Fruit fly (Drosophila melanogaster) whole organism, embryonic: ENCODE results near the gene GABA-B-R2.

Experiments used
- Adf1 ChIP-seq: fragments of 200-800 bp; sonication (Bioruptor generic); IDR thresholded peaks from 2 replicates; pipeline ENCODE4 v1.3.6; 2022; ENCODE audit warnings: missing biosample characterization, missing genetic modification characterization
- Blimp-1 ChIP-seq: fragments of 200-800 bp; sonication (Bioruptor generic); optimal IDR thresholded peaks from 3 replicates; lab custom pipeline; 2018; ENCODE audit warnings: missing biosample characterization, missing genetic modification characterization, mild to moderate bottlenecking, moderate library complexity, missing genetic modification reagents
- CG10979 ChIP-seq: fragments of 200-800 bp; sonication (Bioruptor generic); optimal IDR thresholded peaks from 2 replicates; lab custom pipeline; 2018; ENCODE audit warnings: missing biosample characterization, mild to moderate bottlenecking, missing genetic modification characterization, moderate library complexity
- CG12299 ChIP-seq: fragments of 200-800 bp; sonication (Bioruptor generic); optimal IDR thresholded peaks from 2 replicates; lab custom pipeline; 2018; ENCODE audit warnings: missing biosample characterization, mild to moderate bottlenecking, missing genetic modification characterization
- CG12659 ChIP-seq: fragments of 200-800 bp; sonication (Bioruptor generic); optimal IDR thresholded peaks from 3 replicates; lab custom pipeline; 2017; ENCODE audit warnings: mild to moderate bottlenecking, missing biosample characterization, missing genetic modification reagents, missing genetic modification characterization
- CG13287 ChIP-seq: fragments of 200-800 bp; sonication (Bioruptor generic); IDR thresholded peaks from 2 replicates; pipeline ENCODE4 v1.3.6; 2022; ENCODE audit warnings: missing biosample characterization, missing genetic modification characterization; ENCODE audit not compliant: partially characterized antibody
- CG14860 ChIP-seq: fragments of 200-800 bp; sonication (Bioruptor generic); IDR thresholded peaks from 3 replicates; pipeline ENCODE4 v1.3.6; 2022; ENCODE audit warnings: missing biosample characterization, missing genetic modification characterization; ENCODE audit not compliant: partially characterized antibody
- CG2889 ChIP-seq: fragments of 200-800 bp; sonication (Bioruptor generic); IDR thresholded peaks from 3 replicates; pipeline ENCODE4 v1.3.6; 2022; ENCODE audit warnings: missing biosample characterization, missing genetic modification characterization
- CG3065 ChIP-seq: fragments of 200-800 bp; sonication (Bioruptor generic); optimal IDR thresholded peaks from 2 replicates; lab custom pipeline; 2016; ENCODE audit warnings: missing biosample characterization, missing genetic modification characterization
- CG33557 ChIP-seq: fragments of 200-800 bp; sonication (Bioruptor generic); optimal IDR thresholded peaks from 2 replicates; lab custom pipeline; 2019; ENCODE audit warnings: missing biosample characterization, mild to moderate bottlenecking, missing genetic modification characterization, moderate library complexity
- CG7987 ChIP-seq: fragments of 200-800 bp; sonication (Bioruptor generic); optimal IDR thresholded peaks from 2 replicates; lab custom pipeline; 2018; ENCODE audit warnings: missing biosample characterization, mild to moderate bottlenecking, missing genetic modification characterization, moderate library complexity
- CG8478 ChIP-seq: fragments of >200 bp; optimal IDR thresholded peaks from 2 replicates; lab custom pipeline; 2018
- CHES-1-like ChIP-seq: fragments of 200-800 bp; sonication (Bioruptor generic); optimal IDR thresholded peaks from 2 replicates; lab custom pipeline; 2016; ENCODE audit warnings: missing biosample characterization, missing genetic modification characterization
- D19A ChIP-seq: fragments of 200-800 bp; optimal IDR thresholded peaks from 3 replicates; lab custom pipeline; 2019; ENCODE audit warnings: missing biosample characterization, mild to moderate bottlenecking, missing genetic modification characterization, moderate library complexity
- Deaf1 ChIP-seq: fragments of 200-800 bp; optimal IDR thresholded peaks from 3 replicates; lab custom pipeline; 2019; ENCODE audit warnings: missing biosample characterization, mild to moderate bottlenecking, missing genetic modification characterization, moderate library complexity
- E2f2 ChIP-seq: fragments of 200-800 bp; sonication (Bioruptor generic); IDR thresholded peaks from 2 replicates; pipeline ENCODE4 v1.3.6; 2022; ENCODE audit warnings: missing biosample characterization, missing genetic modification characterization
- Gug ChIP-seq: fragments of 200-800 bp; sonication (Bioruptor generic); IDR thresholded peaks from 4 replicates; pipeline ENCODE4 v1.3.6; 2022; ENCODE audit warnings: missing biosample characterization, missing genetic modification characterization
- Hr39 ChIP-seq: fragments of >200 bp; optimal IDR thresholded peaks from 2 replicates; lab custom pipeline; 2017
- Hr78 ChIP-seq, 2 experiments: fragments of 200-800 bp in 1 of 2; fragments of >200 bp in 1 of 2; sonication (Bioruptor generic) in 1 of 2; optimal IDR thresholded peaks; 2 replicates each; lab custom pipeline; 2017 to 2019; ENCODE audit warnings: missing biosample characterization in 2 of 2, missing genetic modification characterization in 2 of 2, mild to moderate bottlenecking in 1 of 2, moderate library complexity in 1 of 2
- Jarid2 ChIP-seq: fragments of 200-800 bp; sonication (Bioruptor generic); optimal IDR thresholded peaks from 3 replicates; lab custom pipeline; 2017; ENCODE audit warnings: mild to moderate bottlenecking, missing biosample characterization, missing genetic modification reagents, missing genetic modification characterization
- Max ChIP-seq: fragments of 200-800 bp; sonication (Bioruptor generic); optimal IDR thresholded peaks from 2 replicates; lab custom pipeline; 2016; ENCODE audit warnings: missing biosample characterization, mild to moderate bottlenecking, missing genetic modification characterization
- Med ChIP-seq: fragments of 200-800 bp; sonication (Bioruptor generic); peaks from one replicate; lab custom pipeline; 2016; ENCODE audit warnings: missing biosample characterization, missing genetic modification characterization, mild to moderate bottlenecking, inconsistent platforms, moderate library complexity
- Nf-YC ChIP-seq: fragments of 200-800 bp; optimal IDR thresholded peaks from 3 replicates; lab custom pipeline; 2019; ENCODE audit warnings: missing biosample characterization, mild to moderate bottlenecking, missing genetic modification characterization, moderate library complexity
- abd-A ChIP-seq: fragments of 200-800 bp; sonication (Bioruptor generic); optimal IDR thresholded peaks from 3 replicates; lab custom pipeline; 2019; ENCODE audit warnings: missing biosample characterization, mild to moderate bottlenecking, missing genetic modification characterization, moderate library complexity
- cg ChIP-seq: fragments of 200-800 bp; sonication (Bioruptor generic); optimal IDR thresholded peaks from 3 replicates; lab custom pipeline; 2019; ENCODE audit warnings: missing biosample characterization, mild to moderate bottlenecking, missing genetic modification characterization, moderate library complexity
- chinmo ChIP-seq: fragments of 200-800 bp; sonication (Bioruptor generic); IDR thresholded peaks from 4 replicates; pipeline ENCODE4 v1.3.6; 2022; ENCODE audit warnings: missing biosample characterization, missing genetic modification characterization; ENCODE audit not compliant: partially characterized antibody
- chm ChIP-seq: fragments of 200-800 bp; sonication (Bioruptor generic); IDR thresholded peaks from 2 replicates; pipeline ENCODE4 v1.3.6; 2022; ENCODE audit warnings: missing biosample characterization, missing genetic modification characterization
- crol ChIP-seq: fragments of 200-800 bp; sonication (Bioruptor generic); IDR thresholded peaks from 2 replicates; pipeline ENCODE4 v1.3.6; 2022; ENCODE audit warnings: missing biosample characterization, missing genetic modification characterization
- cwo ChIP-seq: fragments of 200-800 bp; sonication (Bioruptor generic); optimal IDR thresholded peaks from 3 replicates; lab custom pipeline; 2017; ENCODE audit warnings: missing biosample characterization, missing genetic modification characterization, mild to moderate bottlenecking, moderate library complexity, missing genetic modification reagents
- gsb-n ChIP-seq: fragments of 200-800 bp; sonication (Bioruptor generic); optimal IDR thresholded peaks from 3 replicates; lab custom pipeline; 2018; ENCODE audit warnings: missing biosample characterization, mild to moderate bottlenecking, missing genetic modification characterization
- hkb ChIP-seq, 2 experiments: fragments of 200-800 bp in 1 of 2; fragments of >200 bp in 1 of 2; sonication (Bioruptor generic) in 1 of 2; IDR thresholded peaks in 1 of 2; optimal IDR thresholded peaks in 1 of 2; 2 replicates each; pipeline versions ENCODE4 v1.3.6 to Lab custom; 2017 to 2022; ENCODE audit warnings: missing biosample characterization in 1 of 2, missing genetic modification characterization in 1 of 2
- hth ChIP-seq: fragments of >200 bp; optimal IDR thresholded peaks from 2 replicates; lab custom pipeline; 2017; ENCODE audit warnings: inconsistent platforms
- lmd ChIP-seq: fragments of 200-800 bp; sonication (Bioruptor generic); IDR thresholded peaks from 2 replicates; pipeline ENCODE4 v1.3.6; 2022; ENCODE audit warnings: missing biosample characterization, missing genetic modification characterization
- lov ChIP-seq, 2 experiments: fragments of 200-800 bp in 1 of 2; fragments of >200 bp in 1 of 2; sonication (Bioruptor generic) in 1 of 2; IDR thresholded peaks in 1 of 2; optimal IDR thresholded peaks in 1 of 2; 2 replicates in 1 of 2; 3 replicates in 1 of 2; pipeline versions ENCODE4 v1.3.6 to Lab custom; 2017 to 2022; ENCODE audit warnings: missing biosample characterization in 1 of 2, missing genetic modification characterization in 1 of 2
- nerfin-2 ChIP-seq: fragments of 200-800 bp; sonication (Bioruptor generic); IDR thresholded peaks from 2 replicates; pipeline ENCODE4 v1.3.6; 2022; ENCODE audit warnings: missing biosample characterization, missing genetic modification characterization; ENCODE audit not compliant: partially characterized antibody
- nom ChIP-seq: fragments of 200-800 bp; sonication (Bioruptor generic); optimal IDR thresholded peaks from 2 replicates; lab custom pipeline; 2017; ENCODE audit warnings: missing biosample characterization, missing genetic modification characterization, mild to moderate bottlenecking, moderate library complexity, missing genetic modification reagents
- pan ChIP-seq, 4 experiments: fragments of >200 bp in 3 of 4; fragments of 200-800 bp in 1 of 4; sonication (Bioruptor generic) in 1 of 4; optimal IDR thresholded peaks in 3 of 4; IDR thresholded peaks in 1 of 4; 2 replicates each; pipeline versions ENCODE4 v1.3.6 to Lab custom; 2017 to 2022; ENCODE audit warnings: missing biosample characterization in 2 of 4, missing genetic modification characterization in 2 of 4, mixed read lengths in 1 of 4
- pho ChIP-seq: fragments of 200-800 bp; sonication (Bioruptor generic); optimal IDR thresholded peaks from 2 replicates; lab custom pipeline; 2016; ENCODE audit warnings: missing biosample characterization, missing genetic modification characterization
- repo ChIP-seq: fragments of 200-800 bp; sonication (Bioruptor generic); optimal IDR thresholded peaks from 2 replicates; lab custom pipeline; 2016; ENCODE audit warnings: missing biosample characterization, missing genetic modification characterization
- sens ChIP-seq: fragments of 200-800 bp; sonication (Bioruptor generic); peaks from one replicate; lab custom pipeline; 2016; ENCODE audit warnings: missing biosample characterization, missing genetic modification characterization
- slp2 ChIP-seq: fragments of 200-800 bp; sonication (Bioruptor generic); optimal IDR thresholded peaks from 2 replicates; lab custom pipeline; 2016; ENCODE audit warnings: missing biosample characterization, missing genetic modification characterization
- sr ChIP-seq: fragments of 200-800 bp; sonication (Bioruptor generic); IDR thresholded peaks from 3 replicates; pipeline ENCODE4 v1.3.6; 2022; ENCODE audit warnings: missing biosample characterization, missing genetic modification characterization
- stc ChIP-seq: fragments of 200-800 bp; sonication (Bioruptor generic); IDR thresholded peaks from 2 replicates; pipeline ENCODE4 v1.3.6; 2022; ENCODE audit warnings: missing biosample characterization, missing genetic modification characterization
- toy ChIP-seq: fragments of 200-800 bp; sonication (Bioruptor generic); IDR thresholded peaks from 2 replicates; pipeline ENCODE4 v1.3.6; 2022; ENCODE audit warnings: missing biosample characterization, missing genetic modification characterization
- vvl ChIP-seq: fragments of 200-800 bp; sonication (Bioruptor generic); IDR thresholded peaks from 2 replicates; pipeline ENCODE4 v1.3.6; 2022; ENCODE audit warnings: missing biosample characterization, missing genetic modification characterization
- z ChIP-seq: fragments of 200-800 bp; sonication (Bioruptor generic); IDR thresholded peaks from 3 replicates; pipeline ENCODE4 v1.3.6; 2022; ENCODE audit warnings: missing biosample characterization, missing genetic modification characterization

Gene GABA-B-R2

DNA sequence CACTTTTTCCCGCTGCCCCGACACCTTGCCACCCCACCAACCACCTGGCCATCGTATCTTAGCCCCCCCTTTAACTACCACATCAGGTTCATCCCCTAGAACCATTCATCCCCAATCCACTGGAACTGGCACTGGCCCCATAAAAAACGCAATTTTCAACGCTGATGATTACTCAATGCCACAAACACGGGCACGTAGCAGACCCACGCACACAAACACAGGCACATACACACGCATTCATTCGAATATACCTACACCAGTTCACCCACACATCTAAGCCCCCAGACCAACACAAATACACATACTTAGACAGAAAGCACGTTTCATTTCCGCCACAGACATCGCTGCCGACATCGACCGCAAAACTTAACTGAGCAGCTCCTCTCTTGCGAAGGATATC lies 18.1 kb upstream of the GABA-B-R2 start (continued):
- TF ChIP-seq CHES-1-like (no peak), repo (GFP tag; lab: Kevin White, UChicago) (no peak), CG8478 (lab: Kevin White, UChicago) (peak; percentile 55), D19A (tag; lab: Kevin White, UChicago) (no peak), CG14860 (no peak), nerfin-2 (no peak), slp2 (GFP tag; lab: Kevin White, UChicago) (no peak), Hr39 (lab: Kevin White, UChicago) (no peak), Nf-YC (tag; lab: Kevin White, UChicago) (no peak), lmd (GFP tag; lab: Robert Waterston, UW) (no peak), cg (GFP tag; lab: Kevin White, UChicago) (peak; percentile 62), Gug (GFP tag; lab: Robert Waterston, UW) (no peak), crol (0 out of 2 replicates have a peak, but pooled peaks have one; percentile 43), CG10979 (no peak), CG12659 (GFP tag; lab: Kevin White, UChicago) (no peak), CG2889 (no peak), CG33557 (GFP tag; lab: Kevin White, UChicago) (no peak), CG12299 (tag; lab: Kevin White, UChicago) (no peak), hth (lab: Kevin White, UChicago) (no peak), hkb (optimal IDR thresholded peaks at IDR 0.05; lab: Kevin White, UChicago) (no peak), hkb (GFP tag; IDR thresholded peaks at IDR 0.05; lab: Robert Waterston, UW) (no peak)
- TF ChIP-seq, all 482 proteins: peak for 6

DNA sequence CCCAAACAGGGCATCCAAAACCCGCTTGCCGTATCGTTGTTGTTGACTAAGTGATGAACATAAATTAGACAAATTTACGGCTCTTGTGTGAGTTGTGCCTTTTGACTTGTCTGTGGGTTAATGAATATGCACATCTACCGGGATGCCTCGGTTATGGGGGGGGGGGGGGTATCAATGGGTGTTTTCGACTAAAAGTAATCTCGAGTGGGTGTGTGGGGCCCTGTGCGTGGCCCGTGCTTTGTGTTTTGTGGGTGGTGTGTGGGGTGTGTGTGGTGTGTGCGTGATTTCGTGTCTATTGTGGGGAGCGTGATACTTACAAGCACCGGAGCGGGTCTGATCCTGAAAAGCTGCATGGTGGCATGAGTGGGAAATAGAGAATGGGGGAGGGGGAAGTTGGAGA lies 14.8 kb upstream of the GABA-B-R2 start:
- TF ChIP-seq sens (peak; percentile 12), sr (GFP tag; lab: Robert Waterston, UW) (peak; percentile 79), abd-A (tag; lab: Kevin White, UChicago) (peak; percentile 54), lov (optimal IDR thresholded peaks at IDR 0.05; lab: Kevin White, UChicago) (no peak), lov (GFP tag; IDR thresholded peaks at IDR 0.05; lab: Robert Waterston, UW) (no peak), pho (GFP tag; lab: Kevin White, UChicago) (no peak)

- TF ChIP-seq Max (GFP tag; lab: Kevin White, UChicago) (no peak), z (GFP tag; lab: Robert Waterston, UW) (peak; percentile 37; the same call in 1 of the 3 replicates), nom (GFP tag; lab: Kevin White, UChicago) (peak; percentile 34), Adf1 (GFP tag; lab: Robert Waterston, UW) (peak; percentile 9; the same call in 1 of the 2 replicates), chinmo (GFP tag; lab: Robert Waterston, UW) (peak; percentile 71; the same call in 1 of the 4 replicates), stc (GFP tag; lab: Robert Waterston, UW) (no peak), chm (peak; percentile 23; the same call in 1 of the 2 replicates), cwo (GFP tag; lab: Kevin White, UChicago) (no peak), CG7987 (GFP tag; lab: Kevin White, UChicago) (no peak), pan (optimal IDR thresholded peaks at IDR 0.05; lab: Kevin White, UChicago) (no peak), pan (GFP tag; optimal IDR thresholded peaks at IDR 0.05 in 1 of 2, IDR thresholded peaks at IDR 0.05 in 1 of 2) (no peak), toy (no peak), crol (peak; percentile 24; the same call in 1 of the 2 replicates), CG13287 (peak; percentile 11; the same call in 1 of the 2 replicates), E2f2 (no peak), Jarid2 (peak; percentile 74), Med (GFP tag; lab: Kevin White, UChicago) (peak; percentile 61), gsb-n (tag; lab: Kevin White, UChicago) (peak; percentile 5), Hr78 (GFP tag; optimal IDR thresholded peaks at IDR 0.05; lab: Kevin White, UChicago) (peak in 1 of 2 experiments; percentile 95), CG3065 (GFP tag; lab: Kevin White, UChicago) (no peak), Blimp-1 (GFP tag; lab: Kevin White, UChicago) (peak; percentile 18), vvl (GFP tag; lab: Robert Waterston, UW) (peak; percentile 41; the same call in 1 of the 2 replicates), Deaf1 (tag; lab: Kevin White, UChicago) (peak; percentile 67)
These were observed 6.8 kb upstream of the GABA-B-R2 start, which contains the start of gene tsl for dm6 chr3R:21782295-21782922. Gene tsl (minus strand): TSS chr3R:21782536.
